Fruit fly (Drosophila melanogaster): ENCODE results near the gene CG13855.

- no peak for TF ChIP-seq CG32121 (GFP tag; IDR thresholded peaks at IDR 0.05)
- TF ChIP-seq CG34367 (tag; optimal IDR thresholded peaks at IDR 0.05), result no peak
- no peak for TF ChIP-seq CG15710 (tag; optimal IDR thresholded peaks at IDR 0.05)
- TF ChIP-seq rn (GFP tag; IDR thresholded peaks at IDR 0.05), result no peak
Measured at dm6 chr3R:22438301-22438700, 32.6 kb downstream of the CG13855 start.
